Worm (Caenorhabditis elegans) whole organism, L1 larva: ENCODE measurements around the gene T25D1.2.

ENCODE experiments used
- C04F5.9 ChIP-seq: sonication (generic microtip); optimal IDR thresholded peaks from 2 replicates; lab custom pipeline; 2016; ENCODE audit warnings: missing genetic modification characterization, missing compliant biosample characterization
- F16B12.6 ChIP-seq: fragments of 150-350 bp; optimal IDR thresholded peaks from 2 replicates; lab custom pipeline; 2014; ENCODE audit warnings: missing biosample characterization, missing genetic modification characterization
- alr-1 ChIP-seq: fragments of 200-800 bp; sonication (Bioruptor generic); optimal IDR thresholded peaks from 2 replicates; lab custom pipeline; 2018; ENCODE audit warnings: borderline replicate concordance, mild to moderate bottlenecking, missing genetic modification characterization, missing compliant biosample characterization
- blmp-1 ChIP-seq: fragments of 150-350 bp; optimal IDR thresholded peaks from 2 replicates; lab custom pipeline; 2014; ENCODE audit warnings: missing biosample characterization, missing genetic modification characterization
- ceh-8 ChIP-seq: fragments of 200-800 bp; sonication (Bioruptor generic); optimal IDR thresholded peaks from 2 replicates; lab custom pipeline; 2018; ENCODE audit warnings: mild to moderate bottlenecking, missing genetic modification characterization, moderate library complexity, missing compliant biosample characterization
- ceh-88 ChIP-seq: fragments of 200-800 bp; sonication (Bioruptor generic); IDR thresholded peaks from 2 replicates; pipeline ENCODE4 v1.3.6; 2022; ENCODE audit warnings: missing genetic modification characterization, missing compliant biosample characterization
- ceh-90 ChIP-seq: sonication (generic microtip); optimal IDR thresholded peaks from 2 replicates; lab custom pipeline; 2016; ENCODE audit warnings: missing genetic modification characterization, missing compliant biosample characterization
- ces-1 ChIP-seq: fragments of 150-350 bp; optimal IDR thresholded peaks from 2 replicates; lab custom pipeline; 2014; ENCODE audit warnings: missing biosample characterization, missing genetic modification reagents, missing genetic modification characterization
- efl-1 ChIP-seq, 4 experiments: fragments of 150-350 bp; optimal IDR thresholded peaks in 3 of 4; peaks in 1 of 4; 1 replicate in 1 of 4; 2 replicates in 3 of 4; lab custom pipeline; 2014; ENCODE audit warnings: missing biosample characterization in 2 of 4, missing genetic modification characterization in 2 of 4, missing genetic modification reagents in 2 of 4
- efl-3 ChIP-seq: fragments of 200-800 bp; sonication (Bioruptor generic); optimal IDR thresholded peaks from 2 replicates; lab custom pipeline; 2018; ENCODE audit warnings: mild to moderate bottlenecking, missing genetic modification characterization, missing compliant biosample characterization
- egl-13 ChIP-seq: sonication (generic microtip); optimal IDR thresholded peaks from 2 replicates; lab custom pipeline; 2016; ENCODE audit warnings: missing genotype, missing genetic modification reagents, missing genetic modification characterization, missing compliant biosample characterization
- elt-2 ChIP-seq: sonication (generic microtip); optimal IDR thresholded peaks from 2 replicates; lab custom pipeline; 2016; ENCODE audit warnings: missing genetic modification characterization, mild to moderate bottlenecking, inconsistent platforms, missing compliant biosample characterization, missing genetic modification reagents
- ets-5 ChIP-seq: fragments of 200-800 bp; sonication (Bioruptor generic); IDR thresholded peaks from 2 replicates; pipeline ENCODE4 v1.3.6; 2022; ENCODE audit warnings: missing genetic modification characterization, missing compliant biosample characterization
- fkh-10 ChIP-seq: sonication (generic microtip); optimal IDR thresholded peaks from 2 replicates; lab custom pipeline; 2017; ENCODE audit warnings: missing biosample characterization, missing genetic modification reagents, missing genetic modification characterization
- fkh-4 ChIP-seq: sonication (generic microtip); optimal IDR thresholded peaks from 2 replicates; lab custom pipeline; 2016; ENCODE audit warnings: missing compliant biosample characterization, missing genetic modification characterization, borderline replicate concordance
- fkh-8 ChIP-seq: sonication (generic microtip); optimal IDR thresholded peaks from 2 replicates; lab custom pipeline; 2016; ENCODE audit warnings: mild to moderate bottlenecking, missing genetic modification characterization, missing compliant biosample characterization
- fos-1 ChIP-seq: fragments of 150-350 bp; optimal IDR thresholded peaks from 2 replicates; lab custom pipeline; 2014; ENCODE audit warnings: missing biosample characterization, missing genetic modification characterization
- grh-1 ChIP-seq: fragments of 200-800 bp; sonication (Bioruptor generic); IDR thresholded peaks from 2 replicates; pipeline ENCODE4 v1.3.6; 2022; ENCODE audit warnings: missing genetic modification reagents, missing genetic modification characterization, missing compliant biosample characterization
- lin-14 ChIP-seq: fragments of 200-800 bp; sonication (Bioruptor generic); optimal IDR thresholded peaks from 2 replicates; lab custom pipeline; 2018; ENCODE audit warnings: mild to moderate bottlenecking, missing genetic modification characterization, moderate library complexity, missing compliant biosample characterization
- lin-35 ChIP-seq, 2 experiments: fragments of 150-350 bp; optimal IDR thresholded peaks; 2 replicates each; lab custom pipeline; 2014; ENCODE audit warnings: missing biosample characterization in 2 of 2, missing genetic modification characterization in 2 of 2, missing genetic modification reagents in 2 of 2
- lin-39 ChIP-seq: fragments of 150-350 bp; optimal IDR thresholded peaks from 2 replicates; lab custom pipeline; 2014; ENCODE audit warnings: missing biosample characterization, missing genetic modification reagents, missing genetic modification characterization
- lir-3 ChIP-seq: sonication (generic microtip); optimal IDR thresholded peaks from 2 replicates; lab custom pipeline; 2016; ENCODE audit warnings: mild to moderate bottlenecking, missing genetic modification characterization, moderate library complexity, missing compliant biosample characterization; ENCODE audit not compliant: poor library complexity
- lsy-2 ChIP-seq, 2 experiments: fragments of 150-350 bp; optimal IDR thresholded peaks; 2 replicates each; lab custom pipeline; 2014; ENCODE audit warnings: missing biosample characterization in 2 of 2, missing genetic modification characterization in 2 of 2
- mdl-1 ChIP-seq, 2 experiments: fragments of 150-350 bp; optimal IDR thresholded peaks; 2 replicates each; lab custom pipeline; 2014 to 2017; ENCODE audit warnings: missing biosample characterization in 2 of 2, missing genetic modification characterization in 2 of 2, inconsistent platforms in 1 of 2
- nhr-11 ChIP-seq: fragments of 150-350 bp; optimal IDR thresholded peaks from 2 replicates; lab custom pipeline; 2014; ENCODE audit warnings: missing biosample characterization, missing genetic modification characterization
- nhr-19 ChIP-seq: fragments of 200-800 bp; sonication (Bioruptor generic); conservative IDR thresholded peaks from 2 replicates; pipeline ENCODE4 v1.3.6; 2022; ENCODE audit warnings: missing genetic modification characterization, missing compliant biosample characterization
- nhr-20 ChIP-seq: sonication (generic microtip); optimal IDR thresholded peaks from 2 replicates; lab custom pipeline; 2016; ENCODE audit warnings: mild to moderate bottlenecking, missing genetic modification characterization, missing compliant biosample characterization
- nhr-28 ChIP-seq: fragments of 150-350 bp; optimal IDR thresholded peaks from 2 replicates; lab custom pipeline; 2014; ENCODE audit warnings: missing biosample characterization, missing genetic modification characterization
- nhr-47 ChIP-seq: sonication (generic microtip); optimal IDR thresholded peaks from 2 replicates; lab custom pipeline; 2016; ENCODE audit warnings: mild to moderate bottlenecking, missing genetic modification characterization, moderate library complexity, missing compliant biosample characterization
- nhr-84 ChIP-seq: sonication (generic microtip); optimal IDR thresholded peaks from 2 replicates; lab custom pipeline; 2017; ENCODE audit warnings: missing biosample characterization, missing genetic modification characterization
- nhr-85 ChIP-seq: sonication (generic microtip); peaks from one replicate; lab custom pipeline; 2016; ENCODE audit warnings: missing genetic modification characterization, inconsistent platforms, missing compliant biosample characterization
- nhr-90 ChIP-seq: sonication (generic microtip); optimal IDR thresholded peaks from 2 replicates; lab custom pipeline; 2016; ENCODE audit warnings: mild to moderate bottlenecking, missing genetic modification characterization, missing compliant biosample characterization; ENCODE audit not compliant: poor library complexity
- skn-1 ChIP-seq: fragments of 150-350 bp; optimal IDR thresholded peaks from 2 replicates; lab custom pipeline; 2014; ENCODE audit warnings: missing biosample characterization, missing genetic modification characterization
- snpc-4 ChIP-seq: fragments of 150-350 bp; optimal IDR thresholded peaks from 2 replicates; lab custom pipeline; 2014; ENCODE audit warnings: missing biosample characterization, missing genetic modification characterization
- sptf-1 ChIP-seq: fragments of 150-350 bp; optimal IDR thresholded peaks from 2 replicates; lab custom pipeline; 2014; ENCODE audit warnings: missing biosample characterization, missing genetic modification characterization
- swsn-7 ChIP-seq: sonication (generic microtip); optimal IDR thresholded peaks from 2 replicates; lab custom pipeline; 2016; ENCODE audit warnings: missing genetic modification characterization, missing compliant biosample characterization
- tlp-1 ChIP-seq: fragments of 150-350 bp; optimal IDR thresholded peaks from 2 replicates; lab custom pipeline; 2014; ENCODE audit warnings: missing biosample characterization, missing genetic modification characterization
- unc-130 ChIP-seq: fragments of 150-350 bp; optimal IDR thresholded peaks from 2 replicates; lab custom pipeline; 2017; ENCODE audit warnings: missing biosample characterization, missing genetic modification characterization, inconsistent platforms
- unc-86 ChIP-seq: sonication (generic microtip); optimal IDR thresholded peaks from 2 replicates; lab custom pipeline; 2016; ENCODE audit warnings: missing genetic modification characterization, missing compliant biosample characterization
- unc-98 ChIP-seq: fragments of 200-800 bp; sonication (Bioruptor generic); IDR thresholded peaks from 2 replicates; pipeline ENCODE4 v1.3.6; 2022; ENCODE audit warnings: missing genetic modification characterization, missing compliant biosample characterization
- vab-15 ChIP-seq: sonication (generic microtip); optimal IDR thresholded peaks from 2 replicates; lab custom pipeline; 2017; ENCODE audit warnings: missing genotype, mild to moderate bottlenecking, missing genetic modification characterization, missing compliant biosample characterization
- zag-1 ChIP-seq: fragments of 150-350 bp; optimal IDR thresholded peaks from 2 replicates; lab custom pipeline; 2014; ENCODE audit warnings: missing biosample characterization, missing genetic modification characterization
- ztf-4 ChIP-seq: fragments of 150-350 bp; optimal IDR thresholded peaks from 2 replicates; lab custom pipeline; 2014; ENCODE audit warnings: missing biosample characterization, missing genetic modification characterization

The T25D1.2 gene

ce11 chrX:16543887-16544286 lies 28.5 kb downstream of the T25D1.2 start:
- no peak for TF ChIP-seq nhr-19
- no peak for TF ChIP-seq efl-1 (optimal IDR thresholded peaks at IDR 0.05; lab: Kevin White, UChicago)
- TF ChIP-seq efl-1 (GFP tag; optimal IDR thresholded peaks at IDR 0.05 in 1 of 2; lab: Kevin White, UChicago) = peak in 1 of 2 experiments; percentile 45
- TF ChIP-seq snpc-4 (tag; lab: Kevin White, UChicago) = no peak

- TF ChIP-seq snpc-4 (tag; lab: Kevin White, UChicago) (peak; percentile 48), efl-3 (GFP tag; lab: Kevin White, UChicago) (no peak), grh-1 (GFP tag; lab: Robert Waterston, UW) (no peak), efl-1 (optimal IDR thresholded peaks at IDR 0.05; lab: Kevin White, UChicago) (no peak), efl-1 (GFP tag; optimal IDR thresholded peaks at IDR 0.05 in 1 of 2; lab: Kevin White, UChicago) (peak in 1 of 2 experiments; percentile 26)
Observed at ce11 chrX:16545641-16546040, 30.3 kb downstream of the T25D1.2 start.

- TF ChIP-seq swsn-7 (tag; lab: Kevin White, UChicago) (no peak), blmp-1 (tag; lab: Kevin White, UChicago) (no peak), tlp-1 (tag; lab: Kevin White, UChicago) (no peak), vab-15 (tag; lab: Kevin White, UChicago) (no peak), efl-3 (GFP tag; lab: Kevin White, UChicago) (no peak), zag-1 (tag; lab: Kevin White, UChicago) (no peak), sptf-1 (tag; lab: Kevin White, UChicago) (no peak), fos-1 (tag; lab: Kevin White, UChicago) (no peak), fkh-4 (tag; lab: Kevin White, UChicago) (no peak)
Observed at ce11 chrX:16546135-16546534, 30.8 kb downstream of the T25D1.2 start.

ce11 chrX:16548290-16548689 lies 32.9 kb downstream of the T25D1.2 start:
- TF ChIP-seq ets-5 = no peak
- TF ChIP-seq fkh-10 = no peak
- no peak for TF ChIP-seq alr-1
- no peak for TF ChIP-seq nhr-11 (tag; lab: Kevin White, UChicago)
- TF ChIP-seq sptf-1 (tag; lab: Kevin White, UChicago) = no peak
- no peak for TF ChIP-seq nhr-19
- no peak for TF ChIP-seq ztf-4
- no peak for TF ChIP-seq fkh-8
- no peak for TF ChIP-seq C04F5.9
- TF ChIP-seq unc-130 = no peak
- TF ChIP-seq lin-35 (GFP tag; optimal IDR thresholded peaks at IDR 0.05; lab: Kevin White, UChicago) = no peak
- no peak for TF ChIP-seq ceh-88 (GFP tag; lab: Robert Waterston, UW)
- no peak for TF ChIP-seq elt-2 (tag; lab: Kevin White, UChicago)
- TF ChIP-seq lin-14 (GFP tag; lab: Kevin White, UChicago) = no peak

ce11 chrX:16550551-16550950 lies 35.2 kb downstream of the T25D1.2 start:
- TF ChIP-seq nhr-47 (tag; lab: Kevin White, UChicago) = no peak
- no peak for TF ChIP-seq lin-39 (tag; lab: Kevin White, UChicago)
- no peak for TF ChIP-seq unc-86
- no peak for TF ChIP-seq grh-1 (GFP tag; lab: Robert Waterston, UW)
- TF ChIP-seq ceh-8 (GFP tag; lab: Kevin White, UChicago) = no peak
- no peak for TF ChIP-seq snpc-4 (tag; lab: Kevin White, UChicago)
- no peak for TF ChIP-seq nhr-85 (tag; lab: Kevin White, UChicago)
- no peak for TF ChIP-seq zag-1 (tag; lab: Kevin White, UChicago)
- TF ChIP-seq mdl-1 (tag; optimal IDR thresholded peaks at IDR 0.05; lab: Kevin White, UChicago) = no peak
- no peak for TF ChIP-seq ceh-90 (tag; lab: Kevin White, UChicago)
- TF ChIP-seq skn-1 (tag; lab: Kevin White, UChicago) = no peak
- no peak for TF ChIP-seq F16B12.6 (tag; lab: Kevin White, UChicago)
- no peak for TF ChIP-seq unc-130
- TF ChIP-seq nhr-28 = no peak
- TF ChIP-seq ces-1 = no peak
- TF ChIP-seq lin-35 (GFP tag; optimal IDR thresholded peaks at IDR 0.05; lab: Kevin White, UChicago) = peak in 1 of 2 experiments; percentile 21
- peak; percentile 34 for TF ChIP-seq nhr-20
- TF ChIP-seq nhr-19 = 0 out of 2 replicates have a peak, but pooled peaks have one; percentile 10
- no peak for TF ChIP-seq ztf-4
- no peak for TF ChIP-seq nhr-84
- TF ChIP-seq efl-1 (optimal IDR thresholded peaks at IDR 0.05; lab: Kevin White, UChicago) = no peak
- TF ChIP-seq efl-1 (GFP tag; optimal IDR thresholded peaks at IDR 0.05 in 1 of 2; lab: Kevin White, UChicago) = no peak
- TF ChIP-seq fos-1 (tag; lab: Kevin White, UChicago) = no peak
- TF ChIP-seq swsn-7 (tag; lab: Kevin White, UChicago) = no peak
- no peak for TF ChIP-seq lsy-2 (tag; optimal IDR thresholded peaks at IDR 0.05; lab: Kevin White, UChicago)
- peak; percentile 16 for TF ChIP-seq lin-14 (GFP tag; lab: Kevin White, UChicago)
- no peak for TF ChIP-seq egl-13 (tag; lab: Kevin White, UChicago)
- peak; percentile 86 for TF ChIP-seq elt-2 (tag; lab: Kevin White, UChicago)
- TF ChIP-seq nhr-90 = peak; percentile 18
- TF ChIP-seq lir-3 (tag; lab: Kevin White, UChicago) = no peak
- no peak for TF ChIP-seq unc-98 (GFP tag; lab: Robert Waterston, UW)
